Fruit fly (Drosophila melanogaster) whole organism, embryonic: Measurements from ENCODE around the gene CG5727.

ENCODE experiments used
- CG4424 ChIP-seq: fragments of 200-800 bp; sonication (Bioruptor generic); optimal IDR thresholded peaks from 3 replicates; lab custom pipeline; 2016; ENCODE audit warnings: missing biosample characterization, missing genetic modification characterization
- CG7556 ChIP-seq: fragments of 200-800 bp; sonication (Bioruptor generic); optimal IDR thresholded peaks from 2 replicates; lab custom pipeline; 2017; ENCODE audit warnings: missing biosample characterization, mild to moderate bottlenecking, missing genetic modification characterization
- E2f1 ChIP-seq: fragments of 200-800 bp; sonication (Bioruptor generic); IDR thresholded peaks from 2 replicates; pipeline ENCODE4 v1.3.6; 2022; ENCODE audit warnings: missing biosample characterization, missing genetic modification characterization
- Fer3 ChIP-seq: fragments of 200-800 bp; sonication (Bioruptor generic); optimal IDR thresholded peaks from 2 replicates; lab custom pipeline; 2018; ENCODE audit warnings: missing biosample characterization, mild to moderate bottlenecking, missing genetic modification characterization, moderate library complexity
- Hr3 ChIP-seq: fragments of 200-800 bp; sonication (Bioruptor generic); optimal IDR thresholded peaks from 3 replicates; lab custom pipeline; 2016; ENCODE audit warnings: missing biosample characterization, missing genetic modification characterization

dm6 chr2L:10200847-10201246 is 9.6 kb downstream of the CG5727 start, which contains the start of the genes Ripalpha and RpL7:
- TF ChIP-seq Fer3: peak; percentile 97
- TF ChIP-seq E2f1 (GFP tag; lab: Robert Waterston, UW): peak; percentile 96
- TF ChIP-seq Hr3 (GFP tag; lab: Kevin White, UChicago): peak; percentile 93
- TF ChIP-seq CG4424 (GFP tag; lab: Kevin White, UChicago): peak; percentile 97
- TF ChIP-seq CG7556 (GFP tag; lab: Kevin White, UChicago): peak; percentile 93
